Worm (Caenorhabditis elegans): Measurements from ENCODE around the gene Y43C5A.3.

The Y43C5A.3 gene

ce11 chrIV:10252350-10252792 lies 21.5 kb upstream of the Y43C5A.3 start (continued):
- TF ChIP-seq vab-7 (GFP tag; IDR thresholded peaks at IDR 0.05): 0 out of 2 replicates have a peak, but pooled peaks have one; percentile 39
- TF ChIP-seq snpc-4 (tag; optimal IDR thresholded peaks at IDR 0.05): no peak
- no peak; the same call in none of the 2 replicates for TF ChIP-seq egl-43 (GFP tag; IDR thresholded peaks at IDR 0.05)
- TF ChIP-seq Y48G9A.11 (GFP tag; IDR thresholded peaks at IDR 0.05): no peak
- no peak for TF ChIP-seq ama-1 (optimal IDR thresholded peaks at IDR 0.05)
- no peak for TF ChIP-seq ztf-7 (tag; optimal IDR thresholded peaks at IDR 0.05)
- peak; percentile 90 for TF ChIP-seq set-16 (GFP tag; IDR thresholded peaks at IDR 0.05)
- TF ChIP-seq mdl-1 (tag; optimal IDR thresholded peaks at IDR 0.05): peak; percentile 71 to 99
- peak; percentile 93 for TF ChIP-seq fkh-10 (GFP tag; optimal IDR thresholded peaks at IDR 0.05)
- no peak for TF ChIP-seq snpc-1.2 (GFP tag; IDR thresholded peaks at IDR 0.05)
- no peak for TF ChIP-seq dmd-8 (GFP tag; IDR thresholded peaks at IDR 0.05)
- no peak for TF ChIP-seq D1046.2 (GFP tag; IDR thresholded peaks at IDR 0.05)
- TF ChIP-seq F26F4.8 (GFP tag; conservative IDR thresholded peaks at IDR 0.05): no peak
- no peak for TF ChIP-seq lim-7 (GFP tag; IDR thresholded peaks at IDR 0.05)
- TF ChIP-seq unc-130 (GFP tag; optimal IDR thresholded peaks at IDR 0.05): no peak
- TF ChIP-seq Y75B8A.6 (GFP tag; IDR thresholded peaks at IDR 0.05): 0 out of 2 replicates have a peak, but pooled peaks have one; percentile 26
- TF ChIP-seq F44E2.7 (GFP tag; IDR thresholded peaks at IDR 0.05): no peak
- TF ChIP-seq nhr-77 (tag; optimal IDR thresholded peaks at IDR 0.05): peak; percentile 82
- TF ChIP-seq daf-19 (GFP tag; conservative IDR thresholded peaks at IDR 0.05): no peak
- TF ChIP-seq tra-1 (GFP tag; IDR thresholded peaks at IDR 0.05): peak; percentile 93
- TF ChIP-seq nhr-111 (GFP tag; optimal IDR thresholded peaks at IDR 0.05): no peak
- TF ChIP-seq lin-39 (tag; optimal IDR thresholded peaks at IDR 0.05): no peak
- peak; percentile 96 for TF ChIP-seq nhr-11 (tag; optimal IDR thresholded peaks at IDR 0.05)
- peak; percentile 67 for TF ChIP-seq nhr-6 (tag; optimal IDR thresholded peaks at IDR 0.05)
- no peak for TF ChIP-seq spr-3 (GFP tag; optimal IDR thresholded peaks at IDR 0.05)
- no peak for TF ChIP-seq R02D3.7 (tag; optimal IDR thresholded peaks at IDR 0.05)
- TF ChIP-seq unc-39 (tag; optimal IDR thresholded peaks at IDR 0.05): no peak
- no peak for TF ChIP-seq lir-3 (tag; optimal IDR thresholded peaks at IDR 0.05)
- TF ChIP-seq lin-29 (GFP tag; IDR thresholded peaks at IDR 0.05): no peak
- TF ChIP-seq mdt-29 (GFP tag; IDR thresholded peaks at IDR 0.05): 0 out of 2 replicates have a peak, but pooled peaks have one; percentile 73
- TF ChIP-seq dve-1 (tag; optimal IDR thresholded peaks at IDR 0.05; ENCODE audit: insufficient read depth): peak; percentile 95
- TF ChIP-seq madf-9 (GFP tag; conservative IDR thresholded peaks at IDR 0.05): no peak

DNA sequence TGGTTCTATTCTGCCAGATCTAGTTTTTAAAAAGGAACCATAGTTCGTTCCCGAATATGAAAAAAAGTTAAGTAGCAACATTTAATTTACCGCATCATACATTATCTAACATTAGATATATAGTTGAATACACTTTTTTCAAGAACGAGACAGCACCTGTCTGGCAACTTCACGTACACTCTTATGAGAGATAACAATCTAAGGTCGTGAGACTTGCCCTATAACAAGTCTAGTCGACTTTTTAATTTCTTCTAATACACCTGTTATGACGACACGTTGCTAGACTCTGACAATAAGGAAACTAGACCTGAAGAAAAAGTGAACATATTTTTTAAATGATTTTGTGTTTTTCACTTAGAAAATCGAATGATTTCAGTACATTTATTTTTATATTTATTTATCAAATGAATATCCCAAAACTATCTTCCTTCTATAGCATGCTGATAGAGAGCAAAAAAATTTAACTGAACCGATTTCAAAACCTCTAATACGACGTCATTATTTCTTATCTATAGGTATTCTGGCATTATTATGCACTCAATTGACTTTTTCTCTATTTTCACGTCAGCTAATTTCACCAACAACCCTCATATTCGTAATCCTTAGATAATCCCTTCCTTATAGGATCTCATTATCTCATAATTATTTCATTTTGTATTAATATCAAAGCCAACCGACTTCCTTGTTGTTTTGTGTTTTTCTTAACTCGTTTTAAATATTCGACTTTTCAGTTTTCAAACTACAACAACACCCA lies 20.8 kb upstream of the Y43C5A.3 start:
- TF ChIP-seq mdl-1 (tag; optimal IDR thresholded peaks at IDR 0.05) (no peak), snpc-1.2 (GFP tag; IDR thresholded peaks at IDR 0.05) (no peak), dmd-6 (GFP tag; IDR thresholded peaks at IDR 0.05) (peak; percentile 45), dve-1 (tag; optimal IDR thresholded peaks at IDR 0.05; ENCODE audit: insufficient read depth) (peak; percentile 39), T26A8.4 (GFP tag; IDR thresholded peaks at IDR 0.05) (0 out of 2 replicates have a peak, but pooled peaks have one; percentile 17), daf-16 (GFP tag; optimal IDR thresholded peaks at IDR 0.05) (no peak), daf-16 (tag; optimal IDR thresholded peaks at IDR 0.05) (peak; percentile 23), pqm-1 (tag; optimal IDR thresholded peaks at IDR 0.05) (peak; percentile 9), unc-62 (GFP tag; optimal IDR thresholded peaks at IDR 0.05 in 1 of 2) (peak in 1 of 2 experiments; percentile 43), unc-62 (tag; optimal IDR thresholded peaks at IDR 0.05) (no peak)

- TF ChIP-seq Y48G9A.11 (GFP tag; IDR thresholded peaks at IDR 0.05) (no peak), ceh-28 (tag; optimal IDR thresholded peaks at IDR 0.05) (no peak), jun-1 (tag; optimal IDR thresholded peaks at IDR 0.05) (no peak), lir-3 (tag; optimal IDR thresholded peaks at IDR 0.05) (no peak), pqm-1 (tag; optimal IDR thresholded peaks at IDR 0.05) (no peak), zip-11 (GFP tag; IDR thresholded peaks at IDR 0.05) (no peak), dmd-9 (GFP tag; IDR thresholded peaks at IDR 0.05) (no peak), ztf-7 (tag; optimal IDR thresholded peaks at IDR 0.05) (no peak), tra-1 (GFP tag; IDR thresholded peaks at IDR 0.05) (no peak), ceh-32 (tag; optimal IDR thresholded peaks at IDR 0.05; ENCODE audit: poor library complexity) (no peak), rbr-2 (tag; optimal IDR thresholded peaks at IDR 0.05) (no peak), nhr-42 (GFP tag; IDR thresholded peaks at IDR 0.05) (no peak), D1046.2 (GFP tag; IDR thresholded peaks at IDR 0.05) (no peak), ZK546.5 (tag; optimal IDR thresholded peaks at IDR 0.05) (no peak), cey-2 (tag; optimal IDR thresholded peaks at IDR 0.05; ENCODE audit: borderline replicate concordance, insufficient read depth) (no peak), mxl-3 (GFP tag; optimal IDR thresholded peaks at IDR 0.05) (no peak), ama-1 (optimal IDR thresholded peaks at IDR 0.05) (no peak)
Measured at ce11 chrIV:10259557-10259956, 14.3 kb upstream of the Y43C5A.3 start, which contains the start of gene F01G10.9. F01G10.9 (minus strand) TSS chrIV:10259657.

All from whole organism, L4 larva.